Worm (Caenorhabditis elegans): ENCODE measurements around the gene mmaa-1.
A peak's percentile ranks its signal among the peaks of the same experiment; 100 is the strongest.

The mmaa-1 gene

DNA sequence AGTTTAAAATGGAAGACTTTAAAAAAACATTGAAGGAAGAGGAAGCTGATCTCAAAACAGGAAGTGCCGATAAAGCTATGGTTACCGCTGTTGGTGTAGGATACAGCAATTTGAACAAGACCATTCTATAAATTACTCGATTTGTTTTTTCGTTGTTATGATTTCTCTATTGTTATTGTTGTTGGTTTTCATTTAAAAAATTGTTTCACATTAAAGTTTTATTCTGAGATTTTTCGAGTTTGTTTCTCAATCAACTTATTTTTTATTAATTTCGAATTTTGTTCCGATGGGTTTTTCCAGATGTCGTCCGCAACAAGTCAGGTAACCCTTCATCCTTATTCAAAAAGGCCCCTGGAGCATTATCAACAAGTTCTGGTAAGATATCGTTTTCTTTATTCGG lies 49.2 kb downstream of the mmaa-1 start, which contains the start of gene ZK1127.12:
ZK1127.12 (plus strand) TSS at position 301 of the 400 bp plus-strand sequence.
- no peak for TF ChIP-seq nhr-23 (tag; optimal IDR thresholded peaks at IDR 0.05)
- TF ChIP-seq mml-1 (tag; optimal IDR thresholded peaks at IDR 0.05), result no peak
- TF ChIP-seq ZK546.5 (tag; optimal IDR thresholded peaks at IDR 0.05), result no peak
- no peak for TF ChIP-seq nhr-25 (tag; optimal IDR thresholded peaks at IDR 0.05)
- TF ChIP-seq pqm-1 (tag; optimal IDR thresholded peaks at IDR 0.05), result no peak
- no peak for TF ChIP-seq jun-1 (tag; optimal IDR thresholded peaks at IDR 0.05)
- TF ChIP-seq egl-27 (tag; optimal IDR thresholded peaks at IDR 0.05), result no peak
- no peak for TF ChIP-seq daf-12 (tag; optimal IDR thresholded peaks at IDR 0.05)
- no peak for TF ChIP-seq aly-2 (tag; optimal IDR thresholded peaks at IDR 0.05)
- TF ChIP-seq unc-39 (tag; optimal IDR thresholded peaks at IDR 0.05), result no peak
- no peak for TF ChIP-seq hmg-11 (tag; optimal IDR thresholded peaks at IDR 0.05)
- no peak for TF ChIP-seq elt-1 (tag; optimal IDR thresholded peaks at IDR 0.05)
- no peak for TF ChIP-seq elt-2 (tag; optimal IDR thresholded peaks at IDR 0.05)
- TF ChIP-seq elt-3 (tag; optimal IDR thresholded peaks at IDR 0.05), result no peak
- no peak for TF ChIP-seq fkh-2 (tag; optimal IDR thresholded peaks at IDR 0.05)
- no peak for TF ChIP-seq ztf-11 (tag; optimal IDR thresholded peaks at IDR 0.05)
- no peak for TF ChIP-seq nfya-1 (tag; optimal IDR thresholded peaks at IDR 0.05; ENCODE audit: insufficient read depth)
- TF ChIP-seq nhr-28 (tag; optimal IDR thresholded peaks at IDR 0.05), result no peak
- no peak for TF ChIP-seq skn-1 (tag; optimal IDR thresholded peaks at IDR 0.05)

ce11 chrII:7050021-7050722 lies 50.8 kb downstream of the mmaa-1 start, which contains the start of the genes tcer-1 and ZK1127.5:
tcer-1 (minus strand) TSS chrII:7050071.
ZK1127.5 (plus strand) TSS chrII:7050672.
- TF ChIP-seq sea-2 (GFP tag; optimal IDR thresholded peaks at IDR 0.05) (no peak), eor-1 (tag; optimal IDR thresholded peaks at IDR 0.05) (no peak), ceh-9 (tag; optimal IDR thresholded peaks at IDR 0.05) (no peak), ama-1 (optimal IDR thresholded peaks at IDR 0.05) (no peak), nfya-1 (tag; optimal IDR thresholded peaks at IDR 0.05; ENCODE audit: insufficient read depth) (peak; percentile 74), elt-1 (tag; optimal IDR thresholded peaks at IDR 0.05) (no peak), zag-1 (tag; optimal IDR thresholded peaks at IDR 0.05) (no peak), egl-5 (tag; optimal IDR thresholded peaks at IDR 0.05) (peak; percentile 53), tbx-2 (tag; optimal IDR thresholded peaks at IDR 0.05) (no peak), nhr-237 (tag; optimal IDR thresholded peaks at IDR 0.05) (no peak), unc-39 (tag; optimal IDR thresholded peaks at IDR 0.05) (no peak), hmg-11 (tag; optimal IDR thresholded peaks at IDR 0.05) (peak; percentile 70), skn-1 (tag; optimal IDR thresholded peaks at IDR 0.05) (no peak), nhr-28 (tag; optimal IDR thresholded peaks at IDR 0.05) (no peak), lin-39 (tag; optimal IDR thresholded peaks at IDR 0.05) (peak; percentile 20), R02D3.7 (tag; optimal IDR thresholded peaks at IDR 0.05) (no peak), lsy-12 (tag; optimal IDR thresholded peaks at IDR 0.05) (no peak), nhr-67 (tag; optimal IDR thresholded peaks at IDR 0.05) (no peak), nhr-12 (tag; optimal IDR thresholded peaks at IDR 0.05) (no peak), jun-1 (tag; optimal IDR thresholded peaks at IDR 0.05) (no peak), nhr-76 (tag; optimal IDR thresholded peaks at IDR 0.05) (no peak), mml-1 (tag; optimal IDR thresholded peaks at IDR 0.05) (no peak), pqm-1 (tag; optimal IDR thresholded peaks at IDR 0.05) (peak; percentile 21), aly-2 (tag; optimal IDR thresholded peaks at IDR 0.05) (no peak), nhr-77 (tag; optimal IDR thresholded peaks at IDR 0.05) (no peak), ceh-82 (tag; optimal IDR thresholded peaks at IDR 0.05) (no peak), ztf-11 (tag; optimal IDR thresholded peaks at IDR 0.05) (no peak), daf-12 (tag; optimal IDR thresholded peaks at IDR 0.05) (no peak), ztf-4 (tag; optimal IDR thresholded peaks at IDR 0.05) (no peak), unc-62 (GFP tag; optimal IDR thresholded peaks at IDR 0.05) (no peak), ceh-28 (tag; optimal IDR thresholded peaks at IDR 0.05) (no peak), elt-3 (tag; optimal IDR thresholded peaks at IDR 0.05) (no peak), ceh-16 (tag; optimal IDR thresholded peaks at IDR 0.05) (no peak), nhr-23 (tag; optimal IDR thresholded peaks at IDR 0.05) (peak; percentile 39), lin-15B (tag; optimal IDR thresholded peaks at IDR 0.05) (peak; percentile 77), elt-2 (tag; optimal IDR thresholded peaks at IDR 0.05) (peak; percentile 37), pha-4 (tag; optimal IDR thresholded peaks at IDR 0.05) (peak; percentile 83), snpc-4 (tag; optimal IDR thresholded peaks at IDR 0.05) (peak; percentile 64), ZK546.5 (tag; optimal IDR thresholded peaks at IDR 0.05) (no peak), egl-27 (tag; optimal IDR thresholded peaks at IDR 0.05) (no peak), fkh-2 (tag; optimal IDR thresholded peaks at IDR 0.05) (no peak), nhr-11 (tag; optimal IDR thresholded peaks at IDR 0.05) (no peak), nhr-43 (tag; optimal IDR thresholded peaks at IDR 0.05; ENCODE audit: poor library complexity, severe bottlenecking) (no peak), fkh-10 (GFP tag; optimal IDR thresholded peaks at IDR 0.05) (no peak), fos-1 (tag; optimal IDR thresholded peaks at IDR 0.05) (no peak), mdl-1 (tag; optimal IDR thresholded peaks at IDR 0.05) (no peak), nhr-25 (tag; optimal IDR thresholded peaks at IDR 0.05) (peak; percentile 25)
